Fruit fly (Drosophila melanogaster): ENCODE measurements around the gene CG15564.

Gene CG15564

dm6 chr3R:31220456-31221336, 14.5 kb downstream of the CG15564 start, which contains the start of gene CG12054 (continued):
- TF ChIP-seq lilli (GFP tag; optimal IDR thresholded peaks at IDR 0.05), result peak; percentile 9
- TF ChIP-seq sd (tag; optimal IDR thresholded peaks at IDR 0.05), result peak; percentile 59
- peak in 1 of 2 experiments; percentile 0 for TF ChIP-seq dpn (GFP tag; optimal IDR thresholded peaks at IDR 0.05)
- TF ChIP-seq CG4617 (GFP tag; optimal IDR thresholded peaks at IDR 0.05; ENCODE audit: borderline replicate concordance), result peak; percentile 47
- peak; percentile 7 for TF ChIP-seq CG13894 (tag; optimal IDR thresholded peaks at IDR 0.05)
- peak; percentile 54 for TF ChIP-seq pita (GFP tag; optimal IDR thresholded peaks at IDR 0.05)
- TF ChIP-seq CG8478 (optimal IDR thresholded peaks at IDR 0.05), result peak; percentile 90
- TF ChIP-seq Myb (GFP tag; optimal IDR thresholded peaks at IDR 0.05), result peak; percentile 3
- peak; percentile 28 for TF ChIP-seq Ets97D (GFP tag; optimal IDR thresholded peaks at IDR 0.05)
- TF ChIP-seq Stat92E (GFP tag; optimal IDR thresholded peaks at IDR 0.05), result no peak
- TF ChIP-seq Deaf1 (tag; optimal IDR thresholded peaks at IDR 0.05), result peak; percentile 0
- TF ChIP-seq CG15514 (GFP tag; optimal IDR thresholded peaks at IDR 0.05), result peak; percentile 59
- peak; percentile 91 for TF ChIP-seq gfzf (GFP tag; optimal IDR thresholded peaks at IDR 0.05)
- TF ChIP-seq ewg (GFP tag; optimal IDR thresholded peaks at IDR 0.05), result peak; percentile 71
- TF ChIP-seq Side (GFP tag; optimal IDR thresholded peaks at IDR 0.05), result peak; percentile 5

DNA sequence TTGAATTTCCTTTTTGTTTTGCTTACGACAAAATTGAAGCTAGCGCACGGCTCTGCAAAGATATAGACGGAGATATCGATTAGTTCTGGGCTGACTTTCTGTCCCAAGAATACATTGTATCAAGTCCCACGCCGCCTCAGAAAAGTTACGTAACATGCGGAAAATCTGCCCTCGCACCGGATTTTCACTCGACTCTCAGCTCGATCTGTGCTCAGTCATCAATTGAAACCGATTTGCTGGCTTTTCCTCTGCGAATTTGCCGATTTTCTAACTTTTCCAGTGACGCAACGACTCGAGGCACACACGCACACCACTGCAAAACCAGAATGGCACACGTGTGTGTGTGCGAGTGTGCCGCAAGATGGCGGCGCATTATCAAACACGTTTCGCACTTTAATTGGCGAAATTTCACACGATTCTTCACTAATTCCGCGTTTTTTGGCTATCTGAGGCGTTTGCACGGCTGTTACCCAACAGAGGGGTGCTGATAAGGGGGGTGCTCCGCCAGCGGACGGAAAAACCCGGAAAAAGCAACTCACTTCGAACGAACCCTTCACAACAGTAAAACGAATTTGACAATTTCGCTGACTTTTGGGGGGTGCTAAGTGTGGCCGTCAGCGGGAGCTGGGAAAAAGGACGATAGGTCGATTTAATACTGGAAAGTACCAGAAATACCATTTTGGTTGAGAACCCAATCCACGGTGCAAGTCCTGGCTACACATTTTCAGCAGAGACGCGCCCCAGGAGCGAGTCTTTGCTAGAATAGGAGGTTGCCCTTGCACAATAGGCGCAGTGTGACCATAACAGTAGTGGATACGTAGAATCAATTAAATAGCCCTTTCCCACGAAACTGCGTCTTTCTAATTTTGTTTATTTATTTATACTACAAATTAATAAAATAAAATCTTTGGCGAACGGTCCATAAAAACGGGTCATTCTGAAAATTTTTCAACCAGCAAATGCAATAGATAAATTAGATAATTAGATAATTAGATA, 15.9 kb downstream of the CG15564 start, which contains the start of gene ATPsynC:
Gene ATPsynC (minus strand): TSS at position 634 of the 996 bp plus-strand sequence.
- TF ChIP-seq CG12391 (tag; optimal IDR thresholded peaks at IDR 0.05) (peak; percentile 57), CG15479 (GFP tag; optimal IDR thresholded peaks at IDR 0.05) (peak; percentile 51), CG34224 (GFP tag; IDR thresholded peaks at IDR 0.05; ENCODE audit: partially characterized antibody) (no peak), CG17328 (GFP tag; IDR thresholded peaks at IDR 0.05) (no peak), Elba2 (GFP tag; optimal IDR thresholded peaks at IDR 0.05) (peak; percentile 79), eyg (GFP tag; optimal IDR thresholded peaks at IDR 0.05) (peak; percentile 35), stc (GFP tag; IDR thresholded peaks at IDR 0.05) (no peak), CTCF (GFP tag; optimal IDR thresholded peaks at IDR 0.05) (peak; percentile 71), ap (GFP tag; IDR thresholded peaks at IDR 0.05) (no peak), en (GFP tag; optimal IDR thresholded peaks at IDR 0.05) (no peak), nerfin-1 (tag; optimal IDR thresholded peaks at IDR 0.05) (peak; percentile 77), stwl (tag; optimal IDR thresholded peaks at IDR 0.05) (peak; percentile 56), TFAM (GFP tag; optimal IDR thresholded peaks at IDR 0.05) (no peak), ci (GFP tag; IDR thresholded peaks at IDR 0.05) (no peak), Sox100B (GFP tag; optimal IDR thresholded peaks at IDR 0.05) (no peak), Nf-YC (tag; optimal IDR thresholded peaks at IDR 0.05) (peak; percentile 39), CG12071 (GFP tag; optimal IDR thresholded peaks at IDR 0.05) (peak; percentile 57), trem (tag; optimal IDR thresholded peaks at IDR 0.05) (peak; percentile 81), Antp (GFP tag; optimal IDR thresholded peaks at IDR 0.05) (peak; percentile 58), Fer1 (GFP tag; optimal IDR thresholded peaks at IDR 0.05) (peak; percentile 75), jigr1 (GFP tag; IDR thresholded peaks at IDR 0.05) (no peak), pros (GFP tag; optimal IDR thresholded peaks at IDR 0.05) (peak; percentile 8), ind (GFP tag; optimal IDR thresholded peaks at IDR 0.05) (no peak), otp (GFP tag; IDR thresholded peaks at IDR 0.05) (no peak), CG2712 (tag; optimal IDR thresholded peaks at IDR 0.05) (peak; percentile 52), CG11085 (GFP tag; IDR thresholded peaks at IDR 0.05) (no peak), CG13424 (tag; optimal IDR thresholded peaks at IDR 0.05) (peak; percentile 22), CG12659 (GFP tag; optimal IDR thresholded peaks at IDR 0.05) (peak; percentile 93), CG6689 (GFP tag; IDR thresholded peaks at IDR 0.05) (no peak), gsb (GFP tag; IDR thresholded peaks at IDR 0.05) (no peak), CG14667 (GFP tag; IDR thresholded peaks at IDR 0.05) (no peak), CG3726 (GFP tag; IDR thresholded peaks at IDR 0.05) (no peak)

Measured in whole organism, embryonic.